Worm (Caenorhabditis elegans): Measurements from ENCODE around the gene memb-1.

The memb-1 gene

ce11 chrX:9465722-9466132 is 24.4 kb upstream of the memb-1 start (continued):
- TF ChIP-seq ztf-6 (GFP tag; IDR thresholded peaks at IDR 0.05) (peak; percentile 65; the same call in 1 of the 2 replicates), B0035.1 (tag; optimal IDR thresholded peaks at IDR 0.05) (peak; percentile 96), mcd-1 (GFP tag; IDR thresholded peaks at IDR 0.05) (peak; percentile 87), nhr-90 (tag; optimal IDR thresholded peaks at IDR 0.05) (peak; percentile 89), hmg-1.2 (GFP tag; IDR thresholded peaks at IDR 0.05) (peak; percentile 86), mxl-1 (tag; optimal IDR thresholded peaks at IDR 0.05) (peak; percentile 37), ceh-58 (GFP tag; IDR thresholded peaks at IDR 0.05) (0 out of 2 replicates have a peak, but pooled peaks have one; percentile 82), egrh-3 (GFP tag; IDR thresholded peaks at IDR 0.05) (no peak), chd-7 (tag; optimal IDR thresholded peaks at IDR 0.05) (peak; percentile 96), hsf-1 (GFP tag; IDR thresholded peaks at IDR 0.05) (no peak), ZK185.1 (tag; optimal IDR thresholded peaks at IDR 0.05; ENCODE audit: poor library complexity, severe bottlenecking) (peak; percentile 98), efl-1 (GFP tag; optimal IDR thresholded peaks at IDR 0.05) (no peak), Y67H2A.10 (GFP tag; conservative IDR thresholded peaks at IDR 0.05) (peak; percentile 36; the same call in 1 of the 2 replicates), F23B12.7 (tag; optimal IDR thresholded peaks at IDR 0.05; ENCODE audit: insufficient read depth) (peak; percentile 96), gei-17 (GFP tag; optimal IDR thresholded peaks at IDR 0.05) (peak; percentile 99), ama-1 (optimal IDR thresholded peaks at IDR 0.05) (no peak), ama-1 (GFP tag; optimal IDR thresholded peaks at IDR 0.05) (peak in 1 of 2 experiments; percentile 60), akir-1 (GFP tag; optimal IDR thresholded peaks at IDR 0.05) (peak; percentile 90), attf-3 (GFP tag; conservative IDR thresholded peaks at IDR 0.05) (peak; percentile 54), mel-28 (tag; optimal IDR thresholded peaks at IDR 0.05; ENCODE audit: borderline replicate concordance) (no peak), ceh-27 (GFP tag; optimal IDR thresholded peaks at IDR 0.05) (peak; percentile 99), rcor-1 (GFP tag; IDR thresholded peaks at IDR 0.05) (peak; percentile 98), cebp-1 (GFP tag; IDR thresholded peaks at IDR 0.05) (peak; percentile 82), cebp-1 (tag; optimal IDR thresholded peaks at IDR 0.05) (peak; percentile 97), lin-54 (GFP tag; optimal IDR thresholded peaks at IDR 0.05) (peak; percentile 90), C17E4.6 (GFP tag; IDR thresholded peaks at IDR 0.05) (peak; percentile 80), Y56A3A.18 (GFP tag; IDR thresholded peaks at IDR 0.05) (peak; percentile 98), B0261.1 (tag; optimal IDR thresholded peaks at IDR 0.05) (peak; percentile 63), bed-1 (GFP tag; IDR thresholded peaks at IDR 0.05) (no peak), lsy-27 (tag; optimal IDR thresholded peaks at IDR 0.05; ENCODE audit: borderline replicate concordance, insufficient read depth) (no peak), F57A8.1 (GFP tag; optimal IDR thresholded peaks at IDR 0.05) (peak; percentile 93), snpc-1.1 (tag; optimal IDR thresholded peaks at IDR 0.05; ENCODE audit: insufficient read depth) (no peak), lin-35 (GFP tag; optimal IDR thresholded peaks at IDR 0.05) (peak in 2 of 3 experiments; percentile 90 to 99), F55B11.4 (tag; optimal IDR thresholded peaks at IDR 0.05; ENCODE audit: borderline replicate concordance, insufficient read depth) (no peak), die-1 (tag; optimal IDR thresholded peaks at IDR 0.05) (peak; percentile 61), nhr-120 (GFP tag; IDR thresholded peaks at IDR 0.05) (0 out of 2 replicates have a peak, but pooled peaks have one; percentile 82), pbrm-1 (GFP tag; IDR thresholded peaks at IDR 0.05) (peak; percentile 95), zim-3 (tag; optimal IDR thresholded peaks at IDR 0.05) (no peak), mes-4 (tag; optimal IDR thresholded peaks at IDR 0.05) (no peak), tlf-1 (GFP tag; optimal IDR thresholded peaks at IDR 0.05) (peak; percentile 99), nfya-1 (tag; optimal IDR thresholded peaks at IDR 0.05; ENCODE audit: borderline replicate concordance, insufficient read depth) (no peak), hrde-1 (tag; optimal IDR thresholded peaks at IDR 0.05; ENCODE audit: borderline replicate concordance) (peak; percentile 30), snpc-4 (GFP tag; optimal IDR thresholded peaks at IDR 0.05) (peak; percentile 67), snpc-4 (tag; optimal IDR thresholded peaks at IDR 0.05) (peak in 3 of 4 experiments; percentile 81 to 91 (median 83)), attf-6 (GFP tag; IDR thresholded peaks at IDR 0.05) (no peak), ccch-3 (GFP tag; optimal IDR thresholded peaks at IDR 0.05) (peak; percentile 94), T26A5.8 (tag; optimal IDR thresholded peaks at IDR 0.05) (no peak), xnd-1 (tag; optimal IDR thresholded peaks at IDR 0.05) (no peak)
